Fruit fly (Drosophila melanogaster) whole organism, embryonic: Measurements from ENCODE around the gene lqfR.

Experiments
- Ada2b ChIP-seq: fragments of 200-800 bp; sonication (Bioruptor generic); IDR thresholded peaks from 2 replicates; pipeline ENCODE4 v1.3.6; 2022; ENCODE audit warnings: missing biosample characterization, missing genetic modification characterization
- CG11560 ChIP-seq: fragments of 200-800 bp; sonication (Bioruptor generic); IDR thresholded peaks from 3 replicates; pipeline ENCODE4 v1.3.6; 2022; ENCODE audit warnings: missing biosample characterization, missing genetic modification characterization
- CG15601 ChIP-seq: fragments of 200-800 bp; sonication (Bioruptor generic); optimal IDR thresholded peaks from 3 replicates; lab custom pipeline; 2019; ENCODE audit warnings: missing biosample characterization, mild to moderate bottlenecking, missing genetic modification characterization, moderate library complexity
- CG17328 ChIP-seq: fragments of 200-800 bp; sonication (Bioruptor generic); IDR thresholded peaks from 2 replicates; pipeline ENCODE4 v1.3.6; 2022; ENCODE audit warnings: missing biosample characterization, missing genetic modification characterization
- CG17829 ChIP-seq: fragments of 200-800 bp; optimal IDR thresholded peaks from 2 replicates; lab custom pipeline; 2019; ENCODE audit warnings: missing biosample characterization, mild to moderate bottlenecking, missing genetic modification characterization, moderate library complexity
- CG3281 ChIP-seq: fragments of 200-800 bp; sonication (Bioruptor generic); optimal IDR thresholded peaks from 3 replicates; lab custom pipeline; 2017; ENCODE audit warnings: missing biosample characterization, mild to moderate bottlenecking, missing genetic modification characterization
- CG3838 ChIP-seq: fragments of 200-800 bp; sonication (Bioruptor generic); optimal IDR thresholded peaks from 3 replicates; lab custom pipeline; 2016; ENCODE audit warnings: missing biosample characterization, missing genetic modification characterization
- CG3847 ChIP-seq: fragments of 200-800 bp; sonication (Bioruptor generic); IDR thresholded peaks from 2 replicates; pipeline ENCODE4 v1.3.6; 2022; ENCODE audit warnings: missing biosample characterization, missing genetic modification characterization
- CG4424 ChIP-seq: fragments of 200-800 bp; sonication (Bioruptor generic); optimal IDR thresholded peaks from 3 replicates; lab custom pipeline; 2016; ENCODE audit warnings: missing biosample characterization, missing genetic modification characterization
- CG4730 ChIP-seq: fragments of 200-800 bp; sonication (Bioruptor generic); IDR thresholded peaks from 2 replicates; pipeline ENCODE4 v1.3.6; 2022; ENCODE audit warnings: missing biosample characterization, missing genetic modification characterization
- CG4820 ChIP-seq: fragments of 200-800 bp; sonication (Bioruptor generic); optimal IDR thresholded peaks from 3 replicates; lab custom pipeline; 2016; ENCODE audit warnings: missing biosample characterization, missing genetic modification characterization
- CG6813 ChIP-seq: fragments of 200-800 bp; sonication (Bioruptor generic); optimal IDR thresholded peaks from 2 replicates; lab custom pipeline; 2017; ENCODE audit warnings: missing biosample characterization, missing genetic modification characterization, mild to moderate bottlenecking, moderate library complexity, missing genetic modification reagents
- CG7357 ChIP-seq: fragments of 200-800 bp; sonication (Bioruptor generic); IDR thresholded peaks from 3 replicates; pipeline ENCODE4 v1.3.6; 2022; ENCODE audit warnings: missing biosample characterization, missing genetic modification characterization
- CG8089 ChIP-seq: fragments of 200-800 bp; sonication (Bioruptor generic); optimal IDR thresholded peaks from 3 replicates; lab custom pipeline; 2016; ENCODE audit warnings: missing biosample characterization, missing genetic modification characterization
- CG8388 ChIP-seq: fragments of 200-800 bp; sonication (Bioruptor generic); optimal IDR thresholded peaks from 2 replicates; lab custom pipeline; 2019; ENCODE audit warnings: missing biosample characterization, mild to moderate bottlenecking, missing genetic modification characterization, moderate library complexity
- CG9215 ChIP-seq: fragments of 200-800 bp; sonication (Bioruptor generic); IDR thresholded peaks from 2 replicates; pipeline ENCODE4 v1.3.6; 2022; ENCODE audit warnings: missing biosample characterization, missing genetic modification characterization
- CG9437 ChIP-seq: fragments of 200-800 bp; sonication (Bioruptor generic); optimal IDR thresholded peaks from 2 replicates; lab custom pipeline; 2018; ENCODE audit warnings: missing biosample characterization, mild to moderate bottlenecking, missing genetic modification characterization
- Fer3 ChIP-seq: fragments of 200-800 bp; sonication (Bioruptor generic); optimal IDR thresholded peaks from 2 replicates; lab custom pipeline; 2018; ENCODE audit warnings: missing biosample characterization, mild to moderate bottlenecking, missing genetic modification characterization, moderate library complexity
- Hsf ChIP-seq: fragments of 200-800 bp; sonication (Bioruptor generic); optimal IDR thresholded peaks from 3 replicates; lab custom pipeline; 2016; ENCODE audit warnings: missing biosample characterization, missing genetic modification characterization
- Med ChIP-seq: fragments of 200-800 bp; sonication (Bioruptor generic); peaks from one replicate; lab custom pipeline; 2016; ENCODE audit warnings: missing biosample characterization, missing genetic modification characterization, mild to moderate bottlenecking, inconsistent platforms, moderate library complexity
- Mes4 ChIP-seq: fragments of 200-800 bp; sonication (Bioruptor generic); optimal IDR thresholded peaks from 2 replicates; lab custom pipeline; 2016; ENCODE audit warnings: missing biosample characterization, missing genetic modification characterization
- Oaz ChIP-seq: fragments of 200-800 bp; sonication (Bioruptor generic); IDR thresholded peaks from 2 replicates; pipeline ENCODE4 v1.3.6; 2022; ENCODE audit warnings: missing biosample characterization, missing genetic modification characterization
- Opbp ChIP-seq: fragments of 200-800 bp; sonication (Bioruptor generic); IDR thresholded peaks from 3 replicates; pipeline ENCODE4 v1.3.6; 2022; ENCODE audit warnings: missing biosample characterization, missing genetic modification characterization; ENCODE audit not compliant: partially characterized antibody
- Poxn ChIP-seq: fragments of 200-800 bp; sonication (Bioruptor generic); IDR thresholded peaks from 2 replicates; pipeline ENCODE4 v1.3.6; 2022; ENCODE audit warnings: missing biosample characterization, missing genetic modification characterization
- Ptx1 ChIP-seq: fragments of 200-800 bp; sonication (Bioruptor generic); IDR thresholded peaks from 2 replicates; pipeline ENCODE4 v1.3.6; 2022; ENCODE audit warnings: missing biosample characterization, missing genetic modification characterization
- Sin3A ChIP-seq: fragments of >200 bp; optimal IDR thresholded peaks from 2 replicates; lab custom pipeline; 2018
- Xrp1 ChIP-seq: fragments of 200-800 bp; sonication (Bioruptor generic); IDR thresholded peaks from 2 replicates; pipeline ENCODE4 v1.3.6; 2022; ENCODE audit warnings: missing biosample characterization, missing genetic modification characterization
- YL-1 ChIP-seq: fragments of 200-800 bp; sonication (Bioruptor generic); optimal IDR thresholded peaks from 3 replicates; lab custom pipeline; 2017; ENCODE audit warnings: missing biosample characterization, mild to moderate bottlenecking, missing genetic modification characterization
- al ChIP-seq: fragments of 200-800 bp; sonication (Bioruptor generic); IDR thresholded peaks from 2 replicates; pipeline ENCODE4 v1.3.6; 2022; ENCODE audit warnings: missing biosample characterization, missing genetic modification characterization
- ase ChIP-seq: fragments of 200-800 bp; sonication (Bioruptor generic); IDR thresholded peaks from 3 replicates; pipeline ENCODE4 v1.3.6; 2022; ENCODE audit warnings: missing biosample characterization, missing genetic modification characterization
- az2 ChIP-seq: fragments of 200-800 bp; sonication (Bioruptor generic); optimal IDR thresholded peaks from 3 replicates; lab custom pipeline; 2016; ENCODE audit warnings: missing biosample characterization, missing genetic modification characterization
- bowl ChIP-seq: fragments of 200-800 bp; sonication (Bioruptor generic); IDR thresholded peaks from 2 replicates; pipeline ENCODE4 v1.3.6; 2022; ENCODE audit warnings: missing biosample characterization, missing genetic modification characterization
- chif ChIP-seq, 2 experiments: fragments of 200-800 bp; sonication (Bioruptor generic); optimal IDR thresholded peaks; 3 replicates each; lab custom pipeline; 2016; ENCODE audit warnings: missing biosample characterization in 2 of 2, missing genetic modification characterization in 2 of 2
- corto ChIP-seq: fragments of 200-800 bp; sonication (Bioruptor generic); optimal IDR thresholded peaks from 2 replicates; lab custom pipeline; 2016; ENCODE audit warnings: missing biosample characterization, mild to moderate bottlenecking, missing genetic modification characterization, moderate library complexity
- crc ChIP-seq: fragments of 200-800 bp; sonication (Bioruptor generic); optimal IDR thresholded peaks from 2 replicates; lab custom pipeline; 2016; ENCODE audit warnings: missing biosample characterization, missing genetic modification characterization
- eyg ChIP-seq: fragments of 200-800 bp; sonication (Bioruptor generic); optimal IDR thresholded peaks from 3 replicates; lab custom pipeline; 2016; ENCODE audit warnings: missing biosample characterization, missing genetic modification characterization
- gce ChIP-seq: fragments of 200-800 bp; sonication (Bioruptor generic); IDR thresholded peaks from 3 replicates; pipeline ENCODE4 v1.3.6; 2022; ENCODE audit warnings: missing biosample characterization, missing genetic modification characterization
- gt ChIP-seq: fragments of 200-800 bp; sonication (Bioruptor generic); IDR thresholded peaks from 2 replicates; pipeline ENCODE4 v1.3.6; 2022; ENCODE audit warnings: missing biosample characterization, missing genetic modification characterization
- hkb ChIP-seq, 2 experiments: fragments of 200-800 bp in 1 of 2; fragments of >200 bp in 1 of 2; sonication (Bioruptor generic) in 1 of 2; IDR thresholded peaks in 1 of 2; optimal IDR thresholded peaks in 1 of 2; 2 replicates each; pipeline versions ENCODE4 v1.3.6 to Lab custom; 2017 to 2022; ENCODE audit warnings: missing biosample characterization in 1 of 2, missing genetic modification characterization in 1 of 2
- klu ChIP-seq: fragments of 200-800 bp; sonication (Bioruptor generic); IDR thresholded peaks from 2 replicates; pipeline ENCODE4 v1.3.6; 2022; ENCODE audit warnings: missing biosample characterization, missing genetic modification characterization
- lilli ChIP-seq: fragments of 200-800 bp; sonication (Bioruptor generic); optimal IDR thresholded peaks from 3 replicates; lab custom pipeline; 2016; ENCODE audit warnings: missing biosample characterization, missing genetic modification characterization
- lmd ChIP-seq: fragments of 200-800 bp; sonication (Bioruptor generic); IDR thresholded peaks from 2 replicates; pipeline ENCODE4 v1.3.6; 2022; ENCODE audit warnings: missing biosample characterization, missing genetic modification characterization
- mam ChIP-seq: fragments of 200-800 bp; sonication (Bioruptor generic); optimal IDR thresholded peaks from 3 replicates; lab custom pipeline; 2016; ENCODE audit warnings: missing biosample characterization, missing genetic modification characterization
- mirr ChIP-seq: fragments of 200-800 bp; sonication (Bioruptor generic); optimal IDR thresholded peaks from 3 replicates; lab custom pipeline; 2018; ENCODE audit warnings: missing biosample characterization, mild to moderate bottlenecking, missing genetic modification characterization
- nau ChIP-seq: fragments of 200-800 bp; sonication (Bioruptor generic); optimal IDR thresholded peaks from 3 replicates; lab custom pipeline; 2017; ENCODE audit warnings: missing biosample characterization, mild to moderate bottlenecking, missing genetic modification characterization, missing genetic modification reagents
- onecut ChIP-seq: fragments of 200-800 bp; sonication (Bioruptor generic); IDR thresholded peaks from 2 replicates; pipeline ENCODE4 v1.3.6; 2022; ENCODE audit warnings: missing biosample characterization, missing genetic modification characterization
- p53 ChIP-seq: fragments of 200-800 bp; sonication (Bioruptor generic); optimal IDR thresholded peaks from 2 replicates; lab custom pipeline; 2016; ENCODE audit warnings: missing biosample characterization, missing genetic modification characterization
- pan ChIP-seq, 4 experiments: fragments of >200 bp in 3 of 4; fragments of 200-800 bp in 1 of 4; sonication (Bioruptor generic) in 1 of 4; optimal IDR thresholded peaks in 3 of 4; IDR thresholded peaks in 1 of 4; 2 replicates each; pipeline versions ENCODE4 v1.3.6 to Lab custom; 2017 to 2022; ENCODE audit warnings: missing biosample characterization in 2 of 4, missing genetic modification characterization in 2 of 4, mixed read lengths in 1 of 4
- pfk ChIP-seq: fragments of 200-800 bp; sonication (Bioruptor generic); optimal IDR thresholded peaks from 2 replicates; lab custom pipeline; 2018; ENCODE audit warnings: missing biosample characterization, mild to moderate bottlenecking, missing genetic modification characterization, moderate library complexity
- repo ChIP-seq: fragments of 200-800 bp; sonication (Bioruptor generic); optimal IDR thresholded peaks from 2 replicates; lab custom pipeline; 2016; ENCODE audit warnings: missing biosample characterization, missing genetic modification characterization
- stc ChIP-seq: fragments of 200-800 bp; sonication (Bioruptor generic); IDR thresholded peaks from 2 replicates; pipeline ENCODE4 v1.3.6; 2022; ENCODE audit warnings: missing biosample characterization, missing genetic modification characterization

lqfR gene

DNA sequence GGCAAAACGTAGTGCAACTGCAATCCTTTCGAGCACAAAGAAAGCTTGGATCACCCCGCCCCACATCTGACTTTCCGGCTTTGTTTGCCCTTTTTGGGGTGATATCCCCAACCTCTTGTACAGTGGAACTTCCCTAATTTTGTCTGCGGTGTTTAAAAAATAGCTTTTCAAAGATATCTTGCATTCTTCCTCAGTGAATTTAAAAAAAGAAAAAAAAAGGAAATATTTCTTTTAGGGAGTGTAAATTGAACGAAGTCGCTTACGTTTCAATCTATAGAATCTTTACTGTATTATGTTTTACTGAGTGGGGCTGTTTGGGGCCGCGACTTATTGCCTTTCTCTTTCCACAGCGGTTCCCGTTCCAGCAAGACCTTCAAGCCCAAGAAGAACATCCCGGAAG lies 10.5 kb downstream of the lqfR start (continued):
- TF ChIP-seq Sin3A (no peak), CG7357 (0 out of 3 replicates have a peak, but pooled peaks have one; percentile 46), al (GFP tag; lab: Robert Waterston, UW) (peak; percentile 64), CG17829 (tag; lab: Kevin White, UChicago) (peak; percentile 41), CG9215 (GFP tag; lab: Robert Waterston, UW) (peak; percentile 68), az2 (GFP tag; lab: Kevin White, UChicago) (peak; percentile 56), CG4820 (GFP tag; lab: Kevin White, UChicago) (peak; percentile 26), eyg (peak; percentile 60), nau (GFP tag; lab: Kevin White, UChicago) (no peak), gt (GFP tag; lab: Robert Waterston, UW) (peak; percentile 29; the same call in 1 of the 2 replicates), CG4730 (GFP tag; lab: Robert Waterston, UW) (peak; percentile 48), CG17328 (GFP tag; lab: Robert Waterston, UW) (peak; percentile 57; the same call in 1 of the 2 replicates), gce (GFP tag; lab: Robert Waterston, UW) (peak; percentile 73; the same call in 2 of the 3 replicates), Mes4 (peak; percentile 26), bowl (peak; percentile 72), CG3838 (no peak), p53 (GFP tag; lab: Kevin White, UChicago) (no peak), Ptx1 (GFP tag; lab: Robert Waterston, UW) (peak; percentile 84), pan (optimal IDR thresholded peaks at IDR 0.05; lab: Kevin White, UChicago) (no peak), pan (GFP tag; optimal IDR thresholded peaks at IDR 0.05 in 1 of 2, IDR thresholded peaks at IDR 0.05 in 1 of 2) (peak in 1 of 2 experiments; percentile 86), CG15601 (tag; lab: Kevin White, UChicago) (no peak), crc (peak; percentile 73), repo (GFP tag; lab: Kevin White, UChicago) (peak; percentile 51), lilli (GFP tag; lab: Kevin White, UChicago) (peak; percentile 64), CG6813 (GFP tag; lab: Kevin White, UChicago) (peak; percentile 48), Ada2b (GFP tag; lab: Robert Waterston, UW) (peak; percentile 84), onecut (GFP tag; lab: Robert Waterston, UW) (peak; percentile 64), CG9437 (GFP tag; lab: Kevin White, UChicago) (no peak), CG3847 (GFP tag; lab: Robert Waterston, UW) (peak; percentile 66), CG8388 (peak; percentile 32), Xrp1 (GFP tag; lab: Robert Waterston, UW) (peak; percentile 78), CG3281 (GFP tag; lab: Kevin White, UChicago) (peak; percentile 48), Poxn (0 out of 2 replicates have a peak, but pooled peaks have one; percentile 36), Med (GFP tag; lab: Kevin White, UChicago) (peak; percentile 87), Fer3 (tag; lab: Kevin White, UChicago) (peak; percentile 69), CG11560 (tag; lab: Robert Waterston, UW) (peak; percentile 65; the same call in 2 of the 3 replicates), mirr (GFP tag; lab: Kevin White, UChicago) (no peak), ase (GFP tag; lab: Robert Waterston, UW) (peak; percentile 56; the same call in 1 of the 3 replicates), CG4424 (GFP tag; lab: Kevin White, UChicago) (peak; percentile 41), Hsf (GFP tag; lab: Kevin White, UChicago) (peak; percentile 23), corto (GFP tag; lab: Kevin White, UChicago) (peak; percentile 45), CG8089 (peak; percentile 38), chif (GFP tag; optimal IDR thresholded peaks at IDR 0.05; lab: Kevin White, UChicago) (peak; percentile 24 to 51), klu (GFP tag; lab: Robert Waterston, UW) (peak; percentile 66), stc (GFP tag; lab: Robert Waterston, UW) (peak; percentile 80), YL-1 (GFP tag; lab: Kevin White, UChicago) (no peak), hkb (optimal IDR thresholded peaks at IDR 0.05; lab: Kevin White, UChicago) (peak; percentile 43), hkb (GFP tag; IDR thresholded peaks at IDR 0.05; lab: Robert Waterston, UW) (peak; percentile 86), pfk (GFP tag; lab: Kevin White, UChicago) (no peak), lmd (GFP tag; lab: Robert Waterston, UW) (peak; percentile 84), mam (GFP tag; lab: Kevin White, UChicago) (peak; percentile 74), Oaz (GFP tag; lab: Robert Waterston, UW) (peak; percentile 35; the same call in 1 of the 2 replicates), Opbp (GFP tag; lab: Robert Waterston, UW) (no peak)
